Worm (Caenorhabditis elegans) whole organism, midembryonic: ENCODE measurements around the gene phf-32.

ENCODE experiments used
- T22C8.4 ChIP-seq: fragments of 200-800 bp; sonication (Bioruptor generic); IDR thresholded peaks from 2 replicates; pipeline ENCODE4 v1.3.6; 2022; ENCODE audit warnings: missing genetic modification characterization, missing compliant biosample characterization
- cog-1 ChIP-seq: sonication (generic microtip); optimal IDR thresholded peaks from 2 replicates; lab custom pipeline; 2016; ENCODE audit warnings: missing genetic modification characterization, missing compliant biosample characterization
- flt-1 ChIP-seq: fragments of 200-800 bp; sonication (Bioruptor generic); IDR thresholded peaks from 2 replicates; pipeline ENCODE4 v1.3.6; 2022; ENCODE audit warnings: missing genetic modification characterization, missing compliant biosample characterization
- klf-2 ChIP-seq: fragments of 200-800 bp; sonication (Bioruptor generic); conservative IDR thresholded peaks from 2 replicates; pipeline ENCODE4 v1.3.6; 2022; ENCODE audit warnings: missing genetic modification reagents, missing genetic modification characterization, missing compliant biosample characterization
- med-1 ChIP-seq: sonication (generic microtip); optimal IDR thresholded peaks from 2 replicates; lab custom pipeline; 2017; ENCODE audit warnings: missing genetic modification characterization, mild to moderate bottlenecking, missing compliant biosample characterization, antibody characterized with exemption, missing genetic modification reagents; ENCODE audit not compliant: insufficient read depth
- ref-1 ChIP-seq: fragments of 200-800 bp; sonication (Bioruptor generic); conservative IDR thresholded peaks from 2 replicates; pipeline ENCODE4 v1.3.6; 2022; ENCODE audit warnings: missing genetic modification reagents, missing genetic modification characterization, missing compliant biosample characterization
- tab-1 ChIP-seq: fragments of 200-800 bp; sonication (Bioruptor generic); IDR thresholded peaks from 2 replicates; pipeline ENCODE4 v1.3.6; 2022; ENCODE audit warnings: missing genetic modification characterization, missing compliant biosample characterization
- ztf-23 ChIP-seq: fragments of 200-800 bp; sonication (Bioruptor generic); IDR thresholded peaks from 2 replicates; pipeline ENCODE4 v1.3.6; 2022; ENCODE audit warnings: missing genetic modification reagents, missing genetic modification characterization, missing compliant biosample characterization
- ztf-29 ChIP-seq: fragments of 200-800 bp; sonication (Bioruptor generic); IDR thresholded peaks from 2 replicates; pipeline ENCODE4 v1.3.6; 2022; ENCODE audit warnings: missing genetic modification reagents, missing genetic modification characterization, missing compliant biosample characterization

phf-32 gene

DNA sequence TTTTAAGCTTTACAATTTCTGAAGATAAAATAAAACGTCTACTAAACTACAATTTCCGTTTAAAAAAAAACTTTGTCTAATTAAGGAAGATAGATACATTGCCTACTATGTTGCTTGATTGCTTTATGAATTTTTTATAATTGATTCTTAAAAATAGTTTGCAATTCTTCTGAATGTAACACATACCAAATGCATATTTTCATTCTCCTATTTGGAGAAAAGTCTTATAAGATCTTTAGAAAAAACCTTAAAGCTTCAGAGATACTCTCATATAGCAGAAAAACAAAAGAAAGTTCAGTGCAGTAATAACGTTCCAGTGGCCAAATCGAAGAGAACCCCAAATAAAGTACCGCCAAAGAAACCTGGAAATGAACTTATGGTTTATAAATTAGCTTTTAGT, at the start of gene phf-32:
phf-32 (plus strand) TSS at position 301 of the 400 bp plus-strand sequence.
- TF ChIP-seq cog-1 (tag; lab: Kevin White, UChicago) (no peak), tab-1 (GFP tag; lab: Robert Waterston, UW) (no peak), ztf-23 (GFP tag; lab: Robert Waterston, UW) (no peak), ref-1 (no peak), T22C8.4 (GFP tag; lab: Robert Waterston, UW) (no peak), klf-2 (GFP tag; lab: Robert Waterston, UW) (no peak), ztf-29 (GFP tag; lab: Robert Waterston, UW) (no peak), flt-1 (no peak), med-1 (GFP tag; lab: Kevin White, UChicago) (no peak)

DNA sequence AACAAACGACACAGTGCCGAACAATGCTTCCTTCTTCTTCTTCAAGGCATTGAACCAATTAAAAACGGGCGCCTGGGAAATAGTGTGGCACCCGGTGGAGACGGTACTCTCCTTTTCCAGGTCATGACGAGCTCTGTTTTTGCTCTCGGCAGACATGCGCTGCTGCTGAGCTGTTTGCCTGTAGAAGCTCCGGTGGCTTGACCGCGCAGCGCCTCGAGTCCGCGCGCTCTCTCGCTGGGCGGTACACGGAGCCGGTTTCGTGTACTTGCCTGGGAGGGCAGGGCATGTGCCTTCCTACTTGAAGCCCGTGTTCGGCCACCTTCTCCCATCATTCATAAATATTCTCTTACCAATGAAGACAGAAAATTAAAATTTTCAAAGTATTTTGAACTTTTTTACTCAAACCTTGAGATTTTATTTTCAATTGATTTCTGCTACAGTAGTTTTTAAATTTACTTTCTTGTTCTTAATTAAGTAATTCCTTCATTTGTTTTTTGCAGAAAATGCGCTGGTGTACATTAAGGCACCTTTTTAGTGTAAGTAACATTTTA, 46.2 kb upstream of the phf-32 start, which contains the start of gene E01G6.1:
E01G6.1 (plus strand) TSS at position 501 of the 551 bp plus-strand sequence.
- no peak for TF ChIP-seq tab-1 (GFP tag; lab: Robert Waterston, UW)
- no peak for TF ChIP-seq T22C8.4 (GFP tag; lab: Robert Waterston, UW)
- peak; percentile 8; the same call in 1 of the 2 replicates for TF ChIP-seq ztf-29 (GFP tag; lab: Robert Waterston, UW)

DNA sequence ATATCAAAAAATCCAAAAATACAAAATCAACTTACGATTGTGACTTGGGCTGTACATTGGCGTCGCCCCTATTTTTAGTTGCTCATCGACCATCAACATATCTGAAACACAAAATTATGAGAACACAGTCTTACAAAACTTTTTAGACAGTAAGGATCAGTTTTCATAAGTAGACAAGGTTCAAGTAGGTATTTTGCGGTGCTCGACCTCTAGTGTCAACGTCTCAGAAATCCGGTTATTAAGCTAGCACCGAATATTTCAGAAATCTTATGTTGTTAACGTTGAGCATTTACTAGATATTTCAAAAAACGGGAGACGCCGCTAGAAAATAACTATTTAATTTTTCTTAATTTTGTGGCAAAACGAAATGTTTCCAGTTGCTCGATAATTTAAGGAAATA, 35.8 kb upstream of the phf-32 start, which contains the start of gene otpl-8:
otpl-8 (minus strand) TSS at position 101 of the 400 bp plus-strand sequence.
- no peak for TF ChIP-seq cog-1 (tag; lab: Kevin White, UChicago)
- TF ChIP-seq tab-1 (GFP tag; lab: Robert Waterston, UW), result no peak
- no peak for TF ChIP-seq ztf-29 (GFP tag; lab: Robert Waterston, UW)
- TF ChIP-seq T22C8.4 (GFP tag; lab: Robert Waterston, UW), result no peak
- TF ChIP-seq ref-1, result no peak
- TF ChIP-seq ztf-23 (GFP tag; lab: Robert Waterston, UW), result no peak
- no peak for TF ChIP-seq klf-2 (GFP tag; lab: Robert Waterston, UW)

DNA sequence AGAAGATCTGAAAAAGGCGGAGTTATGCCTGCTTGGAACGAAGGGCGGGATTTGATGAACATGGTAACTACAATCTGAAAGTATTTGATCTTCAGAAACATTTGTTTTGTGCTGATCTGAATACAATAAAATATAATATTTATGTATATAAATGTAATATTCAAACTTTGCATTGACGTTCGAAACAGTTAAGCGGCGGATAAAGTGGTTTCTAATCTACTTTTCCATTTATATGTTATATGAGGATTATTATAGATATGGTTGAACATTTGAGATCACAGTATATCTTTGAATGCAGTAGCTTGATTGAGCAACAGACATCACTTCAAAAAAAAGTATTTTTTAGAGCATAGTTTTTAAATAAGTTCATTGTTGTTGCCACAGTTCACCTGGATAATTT, 32.8 kb upstream of the phf-32 start, which contains the start of gene H19J13.2:
H19J13.2 (minus strand) TSS at position 101 of the 400 bp plus-strand sequence.
- TF ChIP-seq klf-2 (GFP tag; lab: Robert Waterston, UW) (no peak), med-1 (GFP tag; lab: Kevin White, UChicago) (no peak), T22C8.4 (GFP tag; lab: Robert Waterston, UW) (no peak), tab-1 (GFP tag; lab: Robert Waterston, UW) (no peak), cog-1 (tag; lab: Kevin White, UChicago) (no peak), ztf-29 (GFP tag; lab: Robert Waterston, UW) (no peak), ref-1 (no peak), ztf-23 (GFP tag; lab: Robert Waterston, UW) (no peak), flt-1 (no peak)

DNA sequence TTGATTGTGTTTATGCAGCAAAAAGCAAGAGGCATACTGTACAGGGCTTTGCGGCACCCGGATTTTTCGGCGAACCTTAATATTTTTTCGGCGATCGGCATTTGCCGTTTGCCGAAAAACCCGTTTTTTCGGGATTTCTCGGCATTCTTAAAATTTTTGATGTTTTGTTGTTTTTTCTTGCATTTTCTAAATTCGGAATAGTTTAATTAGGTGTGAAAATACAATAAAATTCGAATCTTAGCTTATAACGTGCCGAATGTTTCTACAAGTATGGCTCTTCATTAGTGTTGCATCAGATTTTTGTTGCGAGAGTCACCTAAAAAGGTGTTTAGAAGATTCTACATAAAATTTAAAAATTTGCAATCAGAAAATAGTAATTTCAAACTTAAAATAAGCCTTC, 31.1 kb upstream of the phf-32 start, which contains the start of gene C04B4.6:
C04B4.6 (minus strand) TSS at position 101 of the 400 bp plus-strand sequence.
- TF ChIP-seq klf-2 (GFP tag; lab: Robert Waterston, UW) (no peak), flt-1 (no peak), tab-1 (GFP tag; lab: Robert Waterston, UW) (no peak), cog-1 (tag; lab: Kevin White, UChicago) (no peak), med-1 (GFP tag; lab: Kevin White, UChicago) (no peak), ztf-29 (GFP tag; lab: Robert Waterston, UW) (no peak), T22C8.4 (GFP tag; lab: Robert Waterston, UW) (no peak), ref-1 (no peak), ztf-23 (GFP tag; lab: Robert Waterston, UW) (no peak)

DNA sequence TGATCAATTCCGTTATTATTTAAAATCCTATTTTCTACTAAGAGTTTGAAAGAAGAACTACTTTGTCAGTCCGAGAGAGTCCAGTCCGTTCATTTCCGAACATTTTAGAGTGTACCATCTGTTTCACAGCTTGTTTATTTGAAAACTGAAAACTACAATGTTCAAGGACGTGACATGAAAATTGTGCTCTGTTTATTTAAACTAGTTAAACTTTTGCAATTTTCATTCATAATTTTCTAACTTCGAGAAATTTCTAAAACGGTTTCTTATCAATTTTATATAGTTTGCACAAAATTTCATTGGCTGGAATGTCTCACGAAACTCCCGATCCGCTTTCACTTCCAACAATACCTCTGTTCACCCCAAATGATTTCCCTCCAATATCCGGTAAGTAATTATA, 26.2 kb upstream of the phf-32 start, which contains the start of gene C04B4.1:
C04B4.1 (plus strand) TSS at position 301 of the 400 bp plus-strand sequence.
- TF ChIP-seq cog-1 (tag; lab: Kevin White, UChicago) (no peak), klf-2 (GFP tag; lab: Robert Waterston, UW) (no peak), med-1 (GFP tag; lab: Kevin White, UChicago) (no peak), ref-1 (no peak), ztf-29 (GFP tag; lab: Robert Waterston, UW) (no peak), ztf-23 (GFP tag; lab: Robert Waterston, UW) (no peak), tab-1 (GFP tag; lab: Robert Waterston, UW) (no peak), flt-1 (no peak), T22C8.4 (GFP tag; lab: Robert Waterston, UW) (no peak)

DNA sequence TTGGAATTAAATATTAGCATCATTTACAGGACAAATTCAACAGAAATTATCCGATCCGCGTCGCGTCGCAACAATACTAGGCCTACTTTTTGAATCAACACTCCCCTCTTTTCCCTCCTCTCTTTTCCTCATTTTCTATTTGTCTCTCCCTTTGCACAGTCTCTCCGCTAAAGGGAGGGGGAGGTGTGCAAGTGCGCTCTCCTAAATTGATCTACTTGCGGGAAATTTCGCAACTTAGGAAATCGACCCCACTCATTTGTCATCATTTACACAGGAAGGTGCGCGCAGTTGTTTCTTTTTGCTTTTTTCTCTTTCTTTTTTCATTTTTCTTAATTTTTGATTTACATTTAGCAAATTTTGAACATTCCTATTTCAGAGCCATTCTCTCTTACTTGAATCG, 23.8 kb upstream of the phf-32 start, which contains the start of gene C04B4.2:
C04B4.2 (plus strand) TSS at position 371 of the 400 bp plus-strand sequence.
- TF ChIP-seq klf-2 (GFP tag; lab: Robert Waterston, UW) (0 out of 2 replicates have a peak, but pooled peaks have one; percentile 29), med-1 (GFP tag; lab: Kevin White, UChicago) (no peak)

DNA sequence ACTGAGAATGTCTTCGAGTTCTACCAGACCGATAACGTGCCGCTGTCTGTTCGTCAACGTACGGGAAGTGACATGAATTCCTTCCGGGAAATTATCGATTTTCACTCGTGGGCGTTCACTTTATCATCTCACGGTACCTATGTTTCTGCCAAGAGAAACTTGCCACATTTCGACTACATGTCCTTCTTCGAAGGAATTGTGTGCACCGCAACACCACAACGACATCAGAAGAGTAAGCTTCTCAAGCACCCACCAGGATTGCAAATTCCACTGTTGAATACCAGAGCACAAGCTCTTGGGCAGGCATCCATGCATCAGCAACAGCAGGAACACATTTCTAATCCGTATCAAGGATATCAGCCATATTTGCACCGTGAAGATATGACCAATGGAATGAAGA, 22.5 kb upstream of the phf-32 start:
- TF ChIP-seq ztf-23 (GFP tag; lab: Robert Waterston, UW), result no peak
- TF ChIP-seq med-1 (GFP tag; lab: Kevin White, UChicago), result no peak
- TF ChIP-seq tab-1 (GFP tag; lab: Robert Waterston, UW), result no peak
- no peak for TF ChIP-seq cog-1 (tag; lab: Kevin White, UChicago)
- no peak for TF ChIP-seq flt-1
- TF ChIP-seq ztf-29 (GFP tag; lab: Robert Waterston, UW), result no peak
- no peak for TF ChIP-seq ref-1
- no peak for TF ChIP-seq klf-2 (GFP tag; lab: Robert Waterston, UW)
- no peak for TF ChIP-seq T22C8.4 (GFP tag; lab: Robert Waterston, UW)

DNA sequence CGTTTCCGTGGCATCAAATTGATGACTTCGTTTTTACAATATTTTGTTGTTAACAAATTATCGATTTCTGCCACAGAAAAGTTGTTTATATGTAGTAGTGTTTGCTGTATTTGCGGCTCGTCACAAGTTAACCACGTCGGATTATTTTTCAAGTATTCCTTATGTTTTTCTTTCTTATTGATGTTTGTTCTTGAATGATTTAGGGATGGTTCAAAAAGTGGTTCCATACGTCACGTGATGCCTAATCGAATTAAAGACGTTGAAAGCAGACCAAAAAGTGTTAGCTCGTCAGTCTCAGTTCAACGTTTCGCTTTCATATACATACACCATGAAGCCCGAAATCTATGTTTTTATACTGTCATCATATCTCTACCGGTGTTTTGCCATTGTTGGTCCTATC, 21.2 kb upstream of the phf-32 start, which contains the start of gene lips-2:
lips-2 (plus strand) TSS at position 301 of the 400 bp plus-strand sequence.
- TF ChIP-seq ref-1, result no peak
- TF ChIP-seq ztf-23 (GFP tag; lab: Robert Waterston, UW), result no peak
- TF ChIP-seq flt-1, result no peak
- no peak for TF ChIP-seq klf-2 (GFP tag; lab: Robert Waterston, UW)
- no peak for TF ChIP-seq ztf-29 (GFP tag; lab: Robert Waterston, UW)
